In the genomic region with DNA sequence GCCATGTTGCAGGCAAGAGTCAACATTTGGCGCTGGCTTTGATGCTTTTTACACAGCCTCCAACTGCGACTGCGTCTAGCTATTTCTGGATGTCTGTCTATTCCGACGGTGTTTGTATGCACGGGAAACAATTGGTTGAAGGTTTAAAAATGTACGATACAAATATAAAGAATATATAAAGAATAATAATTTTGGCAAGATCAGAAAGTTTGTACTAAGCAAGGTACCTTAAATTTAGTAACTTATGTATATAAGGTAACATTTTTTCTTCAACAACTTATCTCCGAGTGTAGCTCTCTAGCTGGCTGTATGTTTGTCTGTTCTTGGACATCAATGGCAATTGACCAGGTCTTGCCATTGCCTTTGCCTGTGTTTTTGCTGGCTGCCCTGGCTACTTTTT, we compare ENCODE assay signal across 1 fruit fly cellular context.
A peak's percentile ranks its signal among the peaks of the same experiment; 100 is the strongest.
TF ChIP-seq lines count a peak whose summit lies in the region.

No protein-coding gene starts in this region.

TF ChIP-seq in whole organism, embryonic, 481 proteins besides CTCF, POLR2A, EP300 and RAD21 (continued from another document and continues in another):
- TF ChIP-seq CG3995 (GFP tag; optimal IDR thresholded peaks at IDR 0.05; lab: Kevin White, UChicago), result no peak
- no peak for TF ChIP-seq CG9437 (GFP tag; optimal IDR thresholded peaks at IDR 0.05; lab: Kevin White, UChicago)
- TF ChIP-seq CG12236 (GFP tag; optimal IDR thresholded peaks at IDR 0.05; lab: Kevin White, UChicago), result no peak
- peak; percentile 20 for TF ChIP-seq CG8388 (GFP tag; optimal IDR thresholded peaks at IDR 0.05; lab: Kevin White, UChicago)
- no peak for TF ChIP-seq scrt (GFP tag; optimal IDR thresholded peaks at IDR 0.05; lab: Kevin White, UChicago)
- TF ChIP-seq C15 (GFP tag; IDR thresholded peaks at IDR 0.05; lab: Robert Waterston, UW), result no peak
- TF ChIP-seq CG42726 (GFP tag; IDR thresholded peaks at IDR 0.05; lab: Robert Waterston, UW; ENCODE audit: partially characterized antibody), result no peak
- no peak for TF ChIP-seq pan (optimal IDR thresholded peaks at IDR 0.05; lab: Kevin White, UChicago)
- TF ChIP-seq pan (GFP tag; optimal IDR thresholded peaks at IDR 0.05 in 1 of 2, IDR thresholded peaks at IDR 0.05 in 1 of 2), result no peak
- TF ChIP-seq CG13424 (tag; optimal IDR thresholded peaks at IDR 0.05; lab: Kevin White, UChicago), result peak; percentile 12
- no peak for TF ChIP-seq B-H2 (GFP tag; optimal IDR thresholded peaks at IDR 0.05; lab: Kevin White, UChicago)
- no peak for TF ChIP-seq Jarid2 (GFP tag; optimal IDR thresholded peaks at IDR 0.05; lab: Kevin White, UChicago)
- TF ChIP-seq CG10431 (GFP tag; optimal IDR thresholded peaks at IDR 0.05; lab: Kevin White, UChicago), result no peak
- TF ChIP-seq bab2 (GFP tag; optimal IDR thresholded peaks at IDR 0.05; lab: Kevin White, UChicago), result no peak
- TF ChIP-seq Adf1 (GFP tag; IDR thresholded peaks at IDR 0.05; lab: Robert Waterston, UW), result no peak
- no peak for TF ChIP-seq CG33213 (GFP tag; optimal IDR thresholded peaks at IDR 0.05; lab: Kevin White, UChicago)
- TF ChIP-seq Sox102F (GFP tag; optimal IDR thresholded peaks at IDR 0.05; lab: Kevin White, UChicago), result peak; percentile 52
- TF ChIP-seq gt (GFP tag; IDR thresholded peaks at IDR 0.05; lab: Robert Waterston, UW), result no peak
- TF ChIP-seq CG10565 (GFP tag; optimal IDR thresholded peaks at IDR 0.05; lab: Kevin White, UChicago), result no peak
- TF ChIP-seq dm (GFP tag; optimal IDR thresholded peaks at IDR 0.05; lab: Kevin White, UChicago), result no peak
- TF ChIP-seq chinmo (GFP tag; IDR thresholded peaks at IDR 0.05; lab: Robert Waterston, UW; ENCODE audit: partially characterized antibody), result no peak
- no peak for TF ChIP-seq CG8089 (GFP tag; optimal IDR thresholded peaks at IDR 0.05; lab: Kevin White, UChicago)
- no peak for TF ChIP-seq Hey (tag; optimal IDR thresholded peaks at IDR 0.05; lab: Kevin White, UChicago)
- no peak for TF ChIP-seq kay (GFP tag; optimal IDR thresholded peaks at IDR 0.05; lab: Kevin White, UChicago)
- TF ChIP-seq CG10267 (tag; optimal IDR thresholded peaks at IDR 0.05; lab: Kevin White, UChicago), result peak; percentile 10
- no peak for TF ChIP-seq H15 (GFP tag; IDR thresholded peaks at IDR 0.05; lab: Robert Waterston, UW)
- no peak for TF ChIP-seq ERR (GFP tag; optimal IDR thresholded peaks at IDR 0.05; lab: Kevin White, UChicago)
- TF ChIP-seq ash1 (GFP tag; optimal IDR thresholded peaks at IDR 0.05; lab: Kevin White, UChicago), result no peak
- no peak for TF ChIP-seq CG16863 (GFP tag; optimal IDR thresholded peaks at IDR 0.05; lab: Kevin White, UChicago)
- TF ChIP-seq Meics (GFP tag; optimal IDR thresholded peaks at IDR 0.05; lab: Kevin White, UChicago), result no peak
- no peak for TF ChIP-seq psq (GFP tag; optimal IDR thresholded peaks at IDR 0.05; lab: Kevin White, UChicago)
- no peak for TF ChIP-seq Ets65A (GFP tag; lab: Kevin White, UChicago)
- TF ChIP-seq CHES-1-like (GFP tag; optimal IDR thresholded peaks at IDR 0.05; lab: Kevin White, UChicago), result no peak
- no peak for TF ChIP-seq h (optimal IDR thresholded peaks at IDR 0.05; lab: Kevin White, UChicago)
- TF ChIP-seq pnt (GFP tag; optimal IDR thresholded peaks at IDR 0.05; lab: Kevin White, UChicago), result no peak
- 0 out of 2 replicates have a peak, but pooled peaks have one; percentile 13 for TF ChIP-seq wor (GFP tag; IDR thresholded peaks at IDR 0.05; lab: Robert Waterston, UW)
- no peak for TF ChIP-seq sqz (GFP tag; optimal IDR thresholded peaks at IDR 0.05; lab: Kevin White, UChicago)
- no peak for TF ChIP-seq CG2202 (tag; optimal IDR thresholded peaks at IDR 0.05; lab: Kevin White, UChicago)
- peak; percentile 17 for TF ChIP-seq CG18262 (tag; optimal IDR thresholded peaks at IDR 0.05; lab: Kevin White, UChicago)
- TF ChIP-seq Hr78 (GFP tag; optimal IDR thresholded peaks at IDR 0.05; lab: Kevin White, UChicago), result no peak
- TF ChIP-seq bigmax (GFP tag; optimal IDR thresholded peaks at IDR 0.05; lab: Kevin White, UChicago), result no peak
- no peak for TF ChIP-seq nau (GFP tag; optimal IDR thresholded peaks at IDR 0.05; lab: Kevin White, UChicago)
- TF ChIP-seq HLH54F (GFP tag; optimal IDR thresholded peaks at IDR 0.05; lab: Kevin White, UChicago), result no peak
- TF ChIP-seq CG10543 (GFP tag; optimal IDR thresholded peaks at IDR 0.05; lab: Kevin White, UChicago), result no peak
- no peak for TF ChIP-seq sc (optimal IDR thresholded peaks at IDR 0.05; lab: Kevin White, UChicago)
- TF ChIP-seq sc (GFP tag; optimal IDR thresholded peaks at IDR 0.05; lab: Kevin White, UChicago), result no peak
- TF ChIP-seq D19A (tag; optimal IDR thresholded peaks at IDR 0.05; lab: Kevin White, UChicago), result no peak
- TF ChIP-seq CG5180 (GFP tag; optimal IDR thresholded peaks at IDR 0.05; lab: Kevin White, UChicago), result no peak
- no peak for TF ChIP-seq bcd (GFP tag; optimal IDR thresholded peaks at IDR 0.05; lab: Kevin White, UChicago)
- TF ChIP-seq CG14441 (GFP tag; IDR thresholded peaks at IDR 0.05; lab: Robert Waterston, UW), result no peak
- TF ChIP-seq CG34422 (GFP tag; IDR thresholded peaks at IDR 0.05; lab: Robert Waterston, UW), result no peak
- no peak for TF ChIP-seq sug (tag; optimal IDR thresholded peaks at IDR 0.05; lab: Kevin White, UChicago)
- TF ChIP-seq CG7357 (GFP tag; IDR thresholded peaks at IDR 0.05; lab: Robert Waterston, UW), result no peak
- TF ChIP-seq seq (GFP tag; IDR thresholded peaks at IDR 0.05; lab: Robert Waterston, UW), result no peak
- TF ChIP-seq gro (GFP tag; optimal IDR thresholded peaks at IDR 0.05; lab: Kevin White, UChicago), result no peak
- no peak for TF ChIP-seq cad (GFP tag; optimal IDR thresholded peaks at IDR 0.05; lab: Kevin White, UChicago)
- no peak for TF ChIP-seq z (GFP tag; IDR thresholded peaks at IDR 0.05; lab: Robert Waterston, UW)
- no peak for TF ChIP-seq CG31224 (GFP tag; IDR thresholded peaks at IDR 0.05; lab: Robert Waterston, UW)
- no peak for TF ChIP-seq CG4730 (GFP tag; IDR thresholded peaks at IDR 0.05; lab: Robert Waterston, UW)
- no peak for TF ChIP-seq CG2116 (GFP tag; optimal IDR thresholded peaks at IDR 0.05; lab: Kevin White, UChicago)
- TF ChIP-seq tio (GFP tag; optimal IDR thresholded peaks at IDR 0.05; lab: Kevin White, UChicago), result no peak
- TF ChIP-seq Sry-δ (GFP tag; optimal IDR thresholded peaks at IDR 0.05; lab: Kevin White, UChicago), result no peak
- no peak for TF ChIP-seq E2f2 (GFP tag; IDR thresholded peaks at IDR 0.05; lab: Robert Waterston, UW)
- no peak for TF ChIP-seq Oaz (GFP tag; IDR thresholded peaks at IDR 0.05; lab: Robert Waterston, UW)
- no peak for TF ChIP-seq CG4328 (GFP tag; optimal IDR thresholded peaks at IDR 0.05; lab: Kevin White, UChicago)
- no peak for TF ChIP-seq H2.0 (GFP tag; IDR thresholded peaks at IDR 0.05; lab: Robert Waterston, UW)
- TF ChIP-seq toy (GFP tag; IDR thresholded peaks at IDR 0.05; lab: Robert Waterston, UW), result no peak
- TF ChIP-seq slbo (GFP tag; IDR thresholded peaks at IDR 0.05; lab: Robert Waterston, UW), result no peak
- TF ChIP-seq tin (GFP tag; optimal IDR thresholded peaks at IDR 0.05; lab: Kevin White, UChicago), result no peak
- no peak for TF ChIP-seq Chrac-16 (GFP tag; optimal IDR thresholded peaks at IDR 0.05; lab: Kevin White, UChicago)
- no peak for TF ChIP-seq HHEX (GFP tag; optimal IDR thresholded peaks at IDR 0.05; lab: Kevin White, UChicago)
- peak in 1 of 2 experiments; percentile 17 for TF ChIP-seq dpn (GFP tag; optimal IDR thresholded peaks at IDR 0.05; lab: Kevin White, UChicago)
- TF ChIP-seq bowl (GFP tag; IDR thresholded peaks at IDR 0.05; lab: Robert Waterston, UW), result no peak
- TF ChIP-seq sima (GFP tag; optimal IDR thresholded peaks at IDR 0.05; lab: Kevin White, UChicago), result no peak
- TF ChIP-seq CG11093 (GFP tag; IDR thresholded peaks at IDR 0.05; lab: Robert Waterston, UW), result no peak
- TF ChIP-seq CG32532 (GFP tag; IDR thresholded peaks at IDR 0.05; lab: Robert Waterston, UW), result no peak
- no peak for TF ChIP-seq CG9727 (GFP tag; optimal IDR thresholded peaks at IDR 0.05; lab: Kevin White, UChicago)
- no peak for TF ChIP-seq twi (tag; optimal IDR thresholded peaks at IDR 0.05; lab: Kevin White, UChicago)
- TF ChIP-seq CG4360 (GFP tag; IDR thresholded peaks at IDR 0.05; lab: Robert Waterston, UW), result no peak
- TF ChIP-seq Six4 (GFP tag; optimal IDR thresholded peaks at IDR 0.05; lab: Kevin White, UChicago), result no peak
- no peak for TF ChIP-seq CG10321 (GFP tag; IDR thresholded peaks at IDR 0.05; lab: Robert Waterston, UW)
- no peak for TF ChIP-seq yki (optimal IDR thresholded peaks at IDR 0.05; lab: Kevin White, UChicago)
- TF ChIP-seq jumu (GFP tag; optimal IDR thresholded peaks at IDR 0.05; lab: Kevin White, UChicago), result no peak
- no peak for TF ChIP-seq maf-S (GFP tag; optimal IDR thresholded peaks at IDR 0.05; lab: Kevin White, UChicago)
- peak; percentile 22 for TF ChIP-seq PHDP (tag; optimal IDR thresholded peaks at IDR 0.05; lab: Kevin White, UChicago)
- no peak for TF ChIP-seq kah (GFP tag; optimal IDR thresholded peaks at IDR 0.05; lab: Kevin White, UChicago)
- TF ChIP-seq en (GFP tag; optimal IDR thresholded peaks at IDR 0.05; lab: Kevin White, UChicago), result no peak
- TF ChIP-seq CG11560 (tag; IDR thresholded peaks at IDR 0.05; lab: Robert Waterston, UW), result no peak
- no peak for TF ChIP-seq Abd-B (GFP tag; optimal IDR thresholded peaks at IDR 0.05; lab: Kevin White, UChicago)
- TF ChIP-seq amos (GFP tag; IDR thresholded peaks at IDR 0.05; lab: Robert Waterston, UW; ENCODE audit: partially characterized antibody), result no peak
- no peak for TF ChIP-seq CG32772 (GFP tag; IDR thresholded peaks at IDR 0.05; lab: Robert Waterston, UW)
- no peak for TF ChIP-seq Mes4 (GFP tag; optimal IDR thresholded peaks at IDR 0.05; lab: Kevin White, UChicago)
- no peak for TF ChIP-seq Nf-YA (GFP tag; IDR thresholded peaks at IDR 0.05; lab: Robert Waterston, UW)
- TF ChIP-seq zfh1 (GFP tag; IDR thresholded peaks at IDR 0.05; lab: Robert Waterston, UW), result no peak
- TF ChIP-seq D19B (GFP tag; optimal IDR thresholded peaks at IDR 0.05; lab: Kevin White, UChicago), result no peak
- TF ChIP-seq CG1233 (GFP tag; optimal IDR thresholded peaks at IDR 0.05; lab: Kevin White, UChicago), result no peak
- TF ChIP-seq CG32767 (GFP tag; IDR thresholded peaks at IDR 0.05; lab: Robert Waterston, UW), result no peak
- TF ChIP-seq chif (GFP tag; optimal IDR thresholded peaks at IDR 0.05; lab: Kevin White, UChicago), result no peak
- TF ChIP-seq CG12769 (tag; optimal IDR thresholded peaks at IDR 0.05; lab: Kevin White, UChicago), result no peak
- no peak for TF ChIP-seq nerfin-2 (GFP tag; IDR thresholded peaks at IDR 0.05; lab: Robert Waterston, UW; ENCODE audit: partially characterized antibody)
- TF ChIP-seq CG15073 (GFP tag; optimal IDR thresholded peaks at IDR 0.05; lab: Kevin White, UChicago), result no peak
- TF ChIP-seq cas (GFP tag; IDR thresholded peaks at IDR 0.05; lab: Robert Waterston, UW), result no peak
- peak; percentile 22 for TF ChIP-seq grau (tag; optimal IDR thresholded peaks at IDR 0.05; lab: Kevin White, UChicago)
- TF ChIP-seq Lhr (GFP tag; optimal IDR thresholded peaks at IDR 0.05; lab: Kevin White, UChicago), result no peak
- TF ChIP-seq Awh (GFP tag; IDR thresholded peaks at IDR 0.05; lab: Robert Waterston, UW), result no peak
- TF ChIP-seq run (tag; optimal IDR thresholded peaks at IDR 0.05; lab: Kevin White, UChicago), result no peak
- TF ChIP-seq Sin3A (optimal IDR thresholded peaks at IDR 0.05; lab: Kevin White, UChicago), result no peak
- no peak for TF ChIP-seq trem (tag; optimal IDR thresholded peaks at IDR 0.05; lab: Kevin White, UChicago)
- no peak for TF ChIP-seq CG10959 (GFP tag; IDR thresholded peaks at IDR 0.05; lab: Robert Waterston, UW)
- no peak for TF ChIP-seq slp2 (GFP tag; optimal IDR thresholded peaks at IDR 0.05; lab: Kevin White, UChicago)
- TF ChIP-seq prd (optimal IDR thresholded peaks at IDR 0.05; lab: Kevin White, UChicago), result no peak
- TF ChIP-seq prd (GFP tag; IDR thresholded peaks at IDR 0.05; lab: Robert Waterston, UW), result no peak
- TF ChIP-seq trh (GFP tag; optimal IDR thresholded peaks at IDR 0.05; lab: Kevin White, UChicago), result no peak
- TF ChIP-seq Xbp1 (GFP tag; optimal IDR thresholded peaks at IDR 0.05; lab: Kevin White, UChicago), result peak; percentile 42
- TF ChIP-seq CG1529 (GFP tag; optimal IDR thresholded peaks at IDR 0.05; lab: Kevin White, UChicago), result no peak
- TF ChIP-seq CG8290 (GFP tag; optimal IDR thresholded peaks at IDR 0.05; lab: Kevin White, UChicago), result no peak
- TF ChIP-seq CG8290 (tag; optimal IDR thresholded peaks at IDR 0.05; lab: Kevin White, UChicago), result no peak
- no peak for TF ChIP-seq tna (GFP tag; IDR thresholded peaks at IDR 0.05; lab: Robert Waterston, UW; ENCODE audit: partially characterized antibody)
- TF ChIP-seq wdn (GFP tag; IDR thresholded peaks at IDR 0.05; lab: Robert Waterston, UW), result no peak
- no peak for TF ChIP-seq CG6683 (GFP tag; optimal IDR thresholded peaks at IDR 0.05; lab: Kevin White, UChicago)
- TF ChIP-seq CG17802 (tag; optimal IDR thresholded peaks at IDR 0.05; lab: Kevin White, UChicago), result no peak
- TF ChIP-seq CG8359 (GFP tag; optimal IDR thresholded peaks at IDR 0.05; lab: Kevin White, UChicago; ENCODE audit: borderline replicate concordance), result no peak
- TF ChIP-seq cato (GFP tag; optimal IDR thresholded peaks at IDR 0.05; lab: Kevin White, UChicago; ENCODE audit: borderline replicate concordance), result no peak
- TF ChIP-seq gem (tag; optimal IDR thresholded peaks at IDR 0.05; lab: Kevin White, UChicago), result peak; percentile 50
- no peak for TF ChIP-seq lola (GFP tag; optimal IDR thresholded peaks at IDR 0.05; lab: Kevin White, UChicago)
- no peak for TF ChIP-seq Spps (tag; optimal IDR thresholded peaks at IDR 0.05; lab: Kevin White, UChicago)
- no peak for TF ChIP-seq CG34224 (GFP tag; IDR thresholded peaks at IDR 0.05; lab: Robert Waterston, UW; ENCODE audit: partially characterized antibody)
- TF ChIP-seq CG2199 (GFP tag; IDR thresholded peaks at IDR 0.05; lab: Robert Waterston, UW), result no peak
- TF ChIP-seq CG8281 (tag; optimal IDR thresholded peaks at IDR 0.05; lab: Kevin White, UChicago), result no peak
- no peak for TF ChIP-seq ftz-f1 (GFP tag; optimal IDR thresholded peaks at IDR 0.05; lab: Kevin White, UChicago)
- TF ChIP-seq Xrp1 (GFP tag; IDR thresholded peaks at IDR 0.05; lab: Robert Waterston, UW), result peak; percentile 40; the same call in 1 of the 2 replicates
- no peak for TF ChIP-seq CG33557 (GFP tag; optimal IDR thresholded peaks at IDR 0.05; lab: Kevin White, UChicago)
- TF ChIP-seq CG7745 (tag; optimal IDR thresholded peaks at IDR 0.05; lab: Kevin White, UChicago), result no peak
- TF ChIP-seq CG9932 (GFP tag; IDR thresholded peaks at IDR 0.05; lab: Robert Waterston, UW), result no peak
- TF ChIP-seq CG8478 (optimal IDR thresholded peaks at IDR 0.05; lab: Kevin White, UChicago), result no peak
- no peak for TF ChIP-seq exex (tag; optimal IDR thresholded peaks at IDR 0.05; lab: Kevin White, UChicago)
